Fruit fly (Drosophila melanogaster): Measurements from ENCODE around the gene SNF4Agamma.

- TF ChIP-seq usp (GFP tag; optimal IDR thresholded peaks at IDR 0.05), result no peak
- TF ChIP-seq CG8478 (optimal IDR thresholded peaks at IDR 0.05), result no peak
- no peak for TF ChIP-seq psq (optimal IDR thresholded peaks at IDR 0.05)
- TF ChIP-seq pan (optimal IDR thresholded peaks at IDR 0.05), result no peak
- TF ChIP-seq Dll (optimal IDR thresholded peaks at IDR 0.05), result no peak
- no peak for TF ChIP-seq EcR (GFP tag; optimal IDR thresholded peaks at IDR 0.05)
Observed at dm6 chr3R:21188540-21189276, 48.2 kb downstream of the SNF4Agamma start.

Data from whole organism.